Fruit fly (Drosophila melanogaster) whole organism, embryonic: ENCODE data around the gene Dtg.

Source experiments
- ATbp ChIP-seq: fragments of 200-800 bp; sonication (Bioruptor generic); optimal IDR thresholded peaks from 2 replicates; lab custom pipeline; 2017; ENCODE audit warnings: missing biosample characterization, mild to moderate bottlenecking, missing genetic modification characterization, missing genetic modification reagents
- Atf6 ChIP-seq: fragments of 200-800 bp; sonication (Bioruptor generic); IDR thresholded peaks from 2 replicates; pipeline ENCODE4 v1.3.6; 2022; ENCODE audit warnings: missing biosample characterization, missing genetic modification characterization
- CG10209 ChIP-seq: fragments of 200-800 bp; sonication (Bioruptor generic); optimal IDR thresholded peaks from 3 replicates; lab custom pipeline; 2017; ENCODE audit warnings: missing biosample characterization, mild to moderate bottlenecking, missing genetic modification characterization, missing genetic modification reagents
- CG10267 ChIP-seq: fragments of 200-800 bp; sonication (Bioruptor generic); optimal IDR thresholded peaks from 2 replicates; lab custom pipeline; 2018; ENCODE audit warnings: missing biosample characterization, mild to moderate bottlenecking, missing genetic modification characterization, moderate library complexity
- CG10274 ChIP-seq: fragments of 200-800 bp; sonication (Bioruptor generic); optimal IDR thresholded peaks from 3 replicates; lab custom pipeline; 2017; ENCODE audit warnings: missing biosample characterization, mild to moderate bottlenecking, missing genetic modification characterization
- CG10321 ChIP-seq: fragments of 200-800 bp; sonication (Bioruptor generic); IDR thresholded peaks from 2 replicates; pipeline ENCODE4 v1.3.6; 2022; ENCODE audit warnings: missing biosample characterization, missing genetic modification characterization
- CG10366 ChIP-seq: fragments of 200-800 bp; sonication (Bioruptor generic); IDR thresholded peaks from 2 replicates; pipeline ENCODE4 v1.3.6; 2022; ENCODE audit warnings: missing biosample characterization, missing genetic modification characterization
- CG10431 ChIP-seq: fragments of 200-800 bp; sonication (Bioruptor generic); optimal IDR thresholded peaks from 3 replicates; lab custom pipeline; 2018; ENCODE audit warnings: missing biosample characterization, mild to moderate bottlenecking, missing genetic modification characterization
- CG11695 ChIP-seq: fragments of 200-800 bp; sonication (Bioruptor generic); IDR thresholded peaks from 3 replicates; pipeline ENCODE4 v1.3.6; 2022; ENCODE audit warnings: missing biosample characterization, missing genetic modification characterization
- CG12299 ChIP-seq: fragments of 200-800 bp; sonication (Bioruptor generic); optimal IDR thresholded peaks from 2 replicates; lab custom pipeline; 2018; ENCODE audit warnings: missing biosample characterization, mild to moderate bottlenecking, missing genetic modification characterization
- CG1233 ChIP-seq: fragments of 200-800 bp; sonication (Bioruptor generic); optimal IDR thresholded peaks from 4 replicates; lab custom pipeline; 2018; ENCODE audit warnings: missing biosample characterization, mild to moderate bottlenecking, missing genetic modification characterization
- CG14710 ChIP-seq: fragments of 200-800 bp; sonication (Bioruptor generic); optimal IDR thresholded peaks from 3 replicates; lab custom pipeline; 2019; ENCODE audit warnings: missing biosample characterization, mild to moderate bottlenecking, missing genetic modification characterization, moderate library complexity
- CG14860 ChIP-seq: fragments of 200-800 bp; sonication (Bioruptor generic); IDR thresholded peaks from 3 replicates; pipeline ENCODE4 v1.3.6; 2022; ENCODE audit warnings: missing biosample characterization, missing genetic modification characterization; ENCODE audit not compliant: partially characterized antibody
- CG15269 ChIP-seq: fragments of 200-800 bp; sonication (Bioruptor generic); optimal IDR thresholded peaks from 2 replicates; lab custom pipeline; 2018; ENCODE audit warnings: missing biosample characterization, mild to moderate bottlenecking, missing genetic modification characterization, moderate library complexity
- CG1529 ChIP-seq: fragments of 200-800 bp; sonication (Bioruptor generic); optimal IDR thresholded peaks from 3 replicates; lab custom pipeline; 2018; ENCODE audit warnings: missing biosample characterization, missing genetic modification characterization
- CG1603 ChIP-seq: fragments of 200-800 bp; sonication (Bioruptor generic); optimal IDR thresholded peaks from 2 replicates; lab custom pipeline; 2019; ENCODE audit warnings: missing biosample characterization, mild to moderate bottlenecking, missing genetic modification characterization, moderate library complexity
- CG17359 ChIP-seq: fragments of 200-800 bp; sonication (Bioruptor generic); optimal IDR thresholded peaks from 3 replicates; lab custom pipeline; 2018; ENCODE audit warnings: missing biosample characterization, mild to moderate bottlenecking, missing genetic modification characterization, moderate library complexity
- CG17829 ChIP-seq: fragments of 200-800 bp; optimal IDR thresholded peaks from 2 replicates; lab custom pipeline; 2019; ENCODE audit warnings: missing biosample characterization, mild to moderate bottlenecking, missing genetic modification characterization, moderate library complexity
- CG31224 ChIP-seq: fragments of 200-800 bp; sonication (Bioruptor generic); IDR thresholded peaks from 2 replicates; pipeline ENCODE4 v1.3.6; 2022; ENCODE audit warnings: missing biosample characterization, missing genetic modification characterization
- CG34422 ChIP-seq: fragments of 200-800 bp; sonication (Bioruptor generic); IDR thresholded peaks from 3 replicates; pipeline ENCODE4 v1.3.6; 2022; ENCODE audit warnings: missing biosample characterization, missing genetic modification characterization
- CG3726 ChIP-seq: fragments of 200-800 bp; sonication (Bioruptor generic); IDR thresholded peaks from 3 replicates; pipeline ENCODE4, ENCODE4 v1.3.6; 2022; ENCODE audit warnings: missing biosample characterization, missing genetic modification characterization
- CG4854 ChIP-seq: fragments of 200-800 bp; sonication (Bioruptor generic); optimal IDR thresholded peaks from 2 replicates; lab custom pipeline; 2016; ENCODE audit warnings: missing biosample characterization, missing genetic modification characterization, inconsistent platforms
- CkIIα-i1 ChIP-seq: fragments of 200-800 bp; sonication (Bioruptor generic); IDR thresholded peaks from 2 replicates; pipeline ENCODE4 v1.3.6; 2022; ENCODE audit warnings: missing biosample characterization, missing genetic modification characterization
- Dbx ChIP-seq: fragments of 200-800 bp; sonication (Bioruptor generic); IDR thresholded peaks from 3 replicates; pipeline ENCODE4 v1.3.6; 2022; ENCODE audit warnings: missing biosample characterization, missing genetic modification characterization
- Dip2 ChIP-seq: fragments of 200-800 bp; sonication (Bioruptor generic); IDR thresholded peaks from 2 replicates; pipeline ENCODE4 v1.3.6; 2022; ENCODE audit warnings: missing biosample characterization, missing genetic modification characterization
- Doc3 ChIP-seq: fragments of 200-800 bp; sonication (Bioruptor generic); IDR thresholded peaks from 3 replicates; pipeline ENCODE4 v1.3.6; 2022; ENCODE audit warnings: missing biosample characterization, missing genetic modification characterization; ENCODE audit not compliant: partially characterized antibody
- Gsc ChIP-seq: fragments of 200-800 bp; sonication (Bioruptor generic); IDR thresholded peaks from 2 replicates; pipeline ENCODE4 v1.3.6; 2022; ENCODE audit warnings: missing biosample characterization, missing genetic modification characterization
- HHEX ChIP-seq: fragments of 200-800 bp; sonication (Bioruptor generic); optimal IDR thresholded peaks from 3 replicates; lab custom pipeline; 2017; ENCODE audit warnings: missing biosample characterization, mild to moderate bottlenecking, missing genetic modification characterization, missing genetic modification reagents
- Hey ChIP-seq: fragments of 200-800 bp; sonication (Bioruptor generic); optimal IDR thresholded peaks from 3 replicates; lab custom pipeline; 2018; ENCODE audit warnings: missing biosample characterization, mild to moderate bottlenecking, missing genetic modification characterization
- Hr51 ChIP-seq, 2 experiments: fragments of 200-800 bp; sonication (Bioruptor generic); optimal IDR thresholded peaks; 2 replicates in 1 of 2; 3 replicates in 1 of 2; lab custom pipeline; 2016 to 2018; ENCODE audit warnings: missing biosample characterization in 2 of 2, missing genetic modification characterization in 2 of 2, mild to moderate bottlenecking in 1 of 2, moderate library complexity in 1 of 2
- Jarid2 ChIP-seq: fragments of 200-800 bp; sonication (Bioruptor generic); optimal IDR thresholded peaks from 3 replicates; lab custom pipeline; 2017; ENCODE audit warnings: mild to moderate bottlenecking, missing biosample characterization, missing genetic modification reagents, missing genetic modification characterization
- Mad ChIP-seq: fragments of 200-800 bp; sonication (Bioruptor generic); optimal IDR thresholded peaks from 2 replicates; lab custom pipeline; 2016; ENCODE audit warnings: missing biosample characterization, missing genetic modification characterization
- Max ChIP-seq: fragments of 200-800 bp; sonication (Bioruptor generic); optimal IDR thresholded peaks from 2 replicates; lab custom pipeline; 2016; ENCODE audit warnings: missing biosample characterization, mild to moderate bottlenecking, missing genetic modification characterization
- Scr ChIP-seq: fragments of 200-800 bp; sonication (Bioruptor generic); IDR thresholded peaks from 2 replicates; pipeline ENCODE4 v1.3.6; 2022; ENCODE audit warnings: missing biosample characterization, missing genetic modification characterization; ENCODE audit not compliant: partially characterized antibody
- Sry-β ChIP-seq: fragments of 200-800 bp; sonication (Bioruptor generic); optimal IDR thresholded peaks from 2 replicates; lab custom pipeline; 2018; ENCODE audit warnings: missing biosample characterization, mild to moderate bottlenecking, missing genetic modification characterization, moderate library complexity
- abd-A ChIP-seq: fragments of 200-800 bp; sonication (Bioruptor generic); optimal IDR thresholded peaks from 3 replicates; lab custom pipeline; 2019; ENCODE audit warnings: missing biosample characterization, mild to moderate bottlenecking, missing genetic modification characterization, moderate library complexity
- ato ChIP-seq: fragments of 200-800 bp; sonication (Bioruptor generic); IDR thresholded peaks from 2 replicates; pipeline ENCODE4 v1.3.6; 2022; ENCODE audit warnings: missing biosample characterization, missing genetic modification characterization; ENCODE audit not compliant: partially characterized antibody
- da ChIP-seq: fragments of 200-800 bp; sonication (Bioruptor generic); optimal IDR thresholded peaks from 2 replicates; lab custom pipeline; 2016; ENCODE audit warnings: missing biosample characterization, missing genetic modification characterization
- dmrt11E ChIP-seq: fragments of 200-800 bp; sonication (Bioruptor generic); optimal IDR thresholded peaks from 3 replicates; lab custom pipeline; 2018; ENCODE audit warnings: missing biosample characterization, mild to moderate bottlenecking, missing genetic modification characterization, moderate library complexity
- dpn ChIP-seq, 2 experiments: fragments of 200-800 bp; sonication (Bioruptor generic); optimal IDR thresholded peaks; 3 replicates each; lab custom pipeline; 2016; ENCODE audit warnings: missing biosample characterization in 2 of 2, missing genetic modification characterization in 2 of 2
- ewg ChIP-seq: fragments of 200-800 bp; sonication (Bioruptor generic); optimal IDR thresholded peaks from 3 replicates; lab custom pipeline; 2017; ENCODE audit warnings: mild to moderate bottlenecking, missing biosample characterization, missing genetic modification reagents, missing genetic modification characterization
- fru ChIP-seq: fragments of >200 bp; optimal IDR thresholded peaks from 2 replicates; lab custom pipeline; 2017
- gsb-n ChIP-seq: fragments of 200-800 bp; sonication (Bioruptor generic); optimal IDR thresholded peaks from 3 replicates; lab custom pipeline; 2018; ENCODE audit warnings: missing biosample characterization, mild to moderate bottlenecking, missing genetic modification characterization
- lbe ChIP-seq: fragments of 200-800 bp; sonication (Bioruptor generic); optimal IDR thresholded peaks from 2 replicates; lab custom pipeline; 2016; ENCODE audit warnings: missing biosample characterization, mild to moderate bottlenecking, missing genetic modification characterization
- nerfin-1 ChIP-seq: fragments of 200-800 bp; sonication (Bioruptor generic); optimal IDR thresholded peaks from 3 replicates; lab custom pipeline; 2019; ENCODE audit warnings: missing biosample characterization, mild to moderate bottlenecking, missing genetic modification characterization, moderate library complexity
- nerfin-2 ChIP-seq: fragments of 200-800 bp; sonication (Bioruptor generic); IDR thresholded peaks from 2 replicates; pipeline ENCODE4 v1.3.6; 2022; ENCODE audit warnings: missing biosample characterization, missing genetic modification characterization; ENCODE audit not compliant: partially characterized antibody
- nom ChIP-seq: fragments of 200-800 bp; sonication (Bioruptor generic); optimal IDR thresholded peaks from 2 replicates; lab custom pipeline; 2017; ENCODE audit warnings: missing biosample characterization, missing genetic modification characterization, mild to moderate bottlenecking, moderate library complexity, missing genetic modification reagents
- pita ChIP-seq: fragments of 200-800 bp; sonication (Bioruptor generic); optimal IDR thresholded peaks from 2 replicates; lab custom pipeline; 2017; ENCODE audit warnings: missing biosample characterization, mild to moderate bottlenecking, missing genetic modification characterization
- salm ChIP-seq: fragments of 200-800 bp; sonication (Bioruptor generic); optimal IDR thresholded peaks from 2 replicates; lab custom pipeline; 2018; ENCODE audit warnings: missing biosample characterization, mild to moderate bottlenecking, missing genetic modification characterization
- sug ChIP-seq: fragments of 200-800 bp; optimal IDR thresholded peaks from 2 replicates; lab custom pipeline; 2019; ENCODE audit warnings: missing biosample characterization, mild to moderate bottlenecking, missing genetic modification characterization, moderate library complexity
- tna ChIP-seq: fragments of 200-800 bp; sonication (Bioruptor generic); IDR thresholded peaks from 2 replicates; pipeline ENCODE4 v1.3.6; 2022; ENCODE audit warnings: missing biosample characterization, missing genetic modification characterization; ENCODE audit not compliant: partially characterized antibody

The Dtg gene

DNA sequence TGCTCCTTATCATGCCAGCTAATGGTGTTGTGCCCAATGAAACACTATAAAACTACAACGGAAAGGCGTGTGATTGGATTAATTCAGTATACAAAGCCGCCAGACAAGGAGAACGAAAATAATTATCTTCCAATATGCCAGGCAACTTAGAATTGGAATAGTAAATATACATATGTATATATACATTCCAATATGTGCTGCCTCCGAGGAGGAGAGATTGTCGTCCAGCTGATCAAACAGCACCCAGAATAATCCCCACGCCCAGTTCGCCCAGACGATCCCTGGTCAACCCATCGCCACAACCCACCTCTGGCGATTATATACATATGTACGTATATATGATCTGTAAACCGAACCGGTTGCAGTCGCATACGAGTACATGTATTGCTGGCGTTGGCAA lies 53.4 kb downstream of the Dtg start (continued):
- TF ChIP-seq CG10209: no peak
- TF ChIP-seq CG11695 (GFP tag; lab: Robert Waterston, UW): no peak
- TF ChIP-seq CG15269 (tag; lab: Kevin White, UChicago): no peak
- no peak for TF ChIP-seq CG31224 (GFP tag; lab: Robert Waterston, UW)
- TF ChIP-seq Dbx (GFP tag; lab: Robert Waterston, UW): no peak
- no peak for TF ChIP-seq nerfin-2 (GFP tag; lab: Robert Waterston, UW)
- no peak for TF ChIP-seq Doc3 (GFP tag; lab: Robert Waterston, UW)
- no peak for TF ChIP-seq salm (tag; lab: Kevin White, UChicago)
- no peak for TF ChIP-seq abd-A (tag; lab: Kevin White, UChicago)
- no peak for TF ChIP-seq CG12299
- no peak for TF ChIP-seq ato (GFP tag; lab: Robert Waterston, UW)
- TF ChIP-seq fru (lab: Kevin White, UChicago): no peak
- TF ChIP-seq CG17359 (tag; lab: Kevin White, UChicago): peak; percentile 35
- no peak for TF ChIP-seq CG10267 (tag; lab: Kevin White, UChicago)
- peak; percentile 27 for TF ChIP-seq dmrt11E (tag; lab: Kevin White, UChicago)
- no peak for TF ChIP-seq Hr51 (GFP tag; optimal IDR thresholded peaks at IDR 0.05; lab: Kevin White, UChicago)
- TF ChIP-seq CG1603 (tag; lab: Kevin White, UChicago): no peak
- TF ChIP-seq CG10366 (GFP tag; lab: Robert Waterston, UW): no peak
- no peak for TF ChIP-seq CG14860 (GFP tag; lab: Robert Waterston, UW)
- TF ChIP-seq CG17829 (tag; lab: Kevin White, UChicago): no peak
- TF ChIP-seq CG1529 (GFP tag; lab: Kevin White, UChicago): peak; percentile 35
- TF ChIP-seq da (GFP tag; lab: Kevin White, UChicago): no peak
- TF ChIP-seq Dip2: no peak
- TF ChIP-seq nerfin-1 (tag; lab: Kevin White, UChicago): peak; percentile 36
- TF ChIP-seq CG14710: peak; percentile 8
- no peak for TF ChIP-seq nom
- TF ChIP-seq dpn (GFP tag; optimal IDR thresholded peaks at IDR 0.05; lab: Kevin White, UChicago): no peak
- no peak for TF ChIP-seq Hey (tag; lab: Kevin White, UChicago)
- no peak for TF ChIP-seq gsb-n
- TF ChIP-seq Max: no peak
- no peak for TF ChIP-seq CG1233
- TF ChIP-seq CG34422: no peak
- no peak for TF ChIP-seq Mad (GFP tag; lab: Kevin White, UChicago)
- TF ChIP-seq lbe: no peak
- TF ChIP-seq Scr: no peak
- no peak for TF ChIP-seq sug (tag; lab: Kevin White, UChicago)
- no peak for TF ChIP-seq tna (GFP tag; lab: Robert Waterston, UW)
- TF ChIP-seq CG10431: no peak
- TF ChIP-seq ewg (GFP tag; lab: Kevin White, UChicago): no peak
- TF ChIP-seq Gsc (GFP tag; lab: Robert Waterston, UW): no peak
- TF ChIP-seq CG4854 (GFP tag; lab: Kevin White, UChicago): no peak
- no peak for TF ChIP-seq pita (GFP tag; lab: Kevin White, UChicago)
- TF ChIP-seq Sry-β: no peak
- no peak for TF ChIP-seq CkIIα-i1
- TF ChIP-seq ATbp: peak; percentile 27
- no peak for TF ChIP-seq CG10321 (GFP tag; lab: Robert Waterston, UW)
- TF ChIP-seq Atf6 (GFP tag; lab: Robert Waterston, UW): no peak
- TF ChIP-seq HHEX (GFP tag; lab: Kevin White, UChicago): peak; percentile 35
- no peak for TF ChIP-seq CG10274 (GFP tag; lab: Kevin White, UChicago)
- no peak for TF ChIP-seq CG3726 (GFP tag; lab: Robert Waterston, UW)
- TF ChIP-seq Jarid2 (GFP tag; lab: Kevin White, UChicago): no peak
